Fruit fly (Drosophila melanogaster) whole organism, embryonic: ENCODE measurements around the gene Tmx3.

Source experiments
- Aef1 ChIP-seq: fragments of 200-800 bp; sonication (Bioruptor generic); IDR thresholded peaks from 3 replicates; pipeline ENCODE4 v1.3.6; 2022; ENCODE audit warnings: missing biosample characterization, missing genetic modification characterization
- CG11398 ChIP-seq: fragments of 200-800 bp; sonication (Bioruptor generic); optimal IDR thresholded peaks from 2 replicates; lab custom pipeline; 2016; ENCODE audit warnings: missing biosample characterization, missing genetic modification characterization
- CG11456 ChIP-seq: fragments of 200-800 bp; sonication (Bioruptor generic); IDR thresholded peaks from 3 replicates; pipeline ENCODE4 v1.3.6; 2022; ENCODE audit warnings: missing biosample characterization, missing genetic modification characterization
- CG11504 ChIP-seq: fragments of 200-800 bp; sonication (Bioruptor generic); optimal IDR thresholded peaks from 3 replicates; lab custom pipeline; 2019; ENCODE audit warnings: missing biosample characterization, mild to moderate bottlenecking, missing genetic modification characterization, moderate library complexity
- CG12391 ChIP-seq: fragments of 200-800 bp; sonication (Bioruptor generic); optimal IDR thresholded peaks from 3 replicates; lab custom pipeline; 2018; ENCODE audit warnings: missing biosample characterization, mild to moderate bottlenecking, missing genetic modification characterization, moderate library complexity
- CG14050 ChIP-seq: fragments of 200-800 bp; sonication (Bioruptor generic); IDR thresholded peaks from 3 replicates; pipeline ENCODE4 v1.3.6; 2022; ENCODE audit warnings: missing biosample characterization, missing genetic modification characterization
- CG17385 ChIP-seq: fragments of 200-800 bp; sonication (Bioruptor generic); optimal IDR thresholded peaks from 3 replicates; lab custom pipeline; 2018; ENCODE audit warnings: missing biosample characterization, mild to moderate bottlenecking, missing genetic modification characterization
- CG18011 ChIP-seq: fragments of 200-800 bp; sonication (Bioruptor generic); optimal IDR thresholded peaks from 2 replicates; lab custom pipeline; 2017; ENCODE audit warnings: missing biosample characterization, missing genetic modification characterization, mild to moderate bottlenecking, moderate library complexity, missing genotype
- CG2678 ChIP-seq: fragments of 200-800 bp; sonication (Bioruptor generic); optimal IDR thresholded peaks from 3 replicates; lab custom pipeline; 2019; ENCODE audit warnings: missing biosample characterization, mild to moderate bottlenecking, missing genetic modification characterization, moderate library complexity
- CG34422 ChIP-seq: fragments of 200-800 bp; sonication (Bioruptor generic); IDR thresholded peaks from 3 replicates; pipeline ENCODE4 v1.3.6; 2022; ENCODE audit warnings: missing biosample characterization, missing genetic modification characterization
- CG7357 ChIP-seq: fragments of 200-800 bp; sonication (Bioruptor generic); IDR thresholded peaks from 3 replicates; pipeline ENCODE4 v1.3.6; 2022; ENCODE audit warnings: missing biosample characterization, missing genetic modification characterization
- CG8281 ChIP-seq: fragments of 200-800 bp; sonication (Bioruptor generic); optimal IDR thresholded peaks from 2 replicates; lab custom pipeline; 2018; ENCODE audit warnings: missing biosample characterization, mild to moderate bottlenecking, missing genetic modification characterization, moderate library complexity
- CG8478 ChIP-seq: fragments of >200 bp; optimal IDR thresholded peaks from 2 replicates; lab custom pipeline; 2018
- CG8765 ChIP-seq: fragments of 200-800 bp; sonication (Bioruptor generic); IDR thresholded peaks from 2 replicates; pipeline ENCODE4 v1.3.6; 2022; ENCODE audit warnings: missing biosample characterization, missing genetic modification characterization
- CoRest ChIP-seq: fragments of 200-800 bp; sonication (Bioruptor generic); optimal IDR thresholded peaks from 3 replicates; lab custom pipeline; 2018; ENCODE audit warnings: missing biosample characterization, mild to moderate bottlenecking, missing genetic modification characterization, moderate library complexity
- D19A ChIP-seq: fragments of 200-800 bp; optimal IDR thresholded peaks from 3 replicates; lab custom pipeline; 2019; ENCODE audit warnings: missing biosample characterization, mild to moderate bottlenecking, missing genetic modification characterization, moderate library complexity
- Dref ChIP-seq: fragments of 200-800 bp; sonication (Bioruptor generic); IDR thresholded peaks from 2 replicates; pipeline ENCODE4 v1.3.6; 2022; ENCODE audit warnings: missing biosample characterization, missing genetic modification characterization
- Drgx ChIP-seq: fragments of 200-800 bp; sonication (Bioruptor generic); IDR thresholded peaks from 2 replicates; pipeline ENCODE4 v1.3.6; 2022; ENCODE audit warnings: missing biosample characterization, missing genetic modification characterization
- Ets65A ChIP-seq: fragments of 200-800 bp; sonication (Bioruptor generic); peaks from one replicate; lab custom pipeline; 2016; ENCODE audit warnings: missing biosample characterization, missing genetic modification characterization
- GATAe ChIP-seq: fragments of 200-800 bp; sonication (Bioruptor generic); conservative IDR thresholded peaks from 2 replicates; pipeline ENCODE4 v1.3.6; 2022; ENCODE audit warnings: missing biosample characterization, missing genetic modification characterization
- Jarid2 ChIP-seq: fragments of 200-800 bp; sonication (Bioruptor generic); optimal IDR thresholded peaks from 3 replicates; lab custom pipeline; 2017; ENCODE audit warnings: mild to moderate bottlenecking, missing biosample characterization, missing genetic modification reagents, missing genetic modification characterization
- Sox102F ChIP-seq: fragments of 200-800 bp; sonication (Bioruptor generic); optimal IDR thresholded peaks from 2 replicates; lab custom pipeline; 2018; ENCODE audit warnings: missing biosample characterization, mild to moderate bottlenecking, missing genetic modification characterization, moderate library complexity
- Trl ChIP-seq, 3 experiments: fragments of >200 bp in 2 of 3; fragments of 200-800 bp in 1 of 3; sonication (Bioruptor generic) in 1 of 3; optimal IDR thresholded peaks; 2 replicates in 1 of 3; 3 replicates in 2 of 3; lab custom pipeline; 2016 to 2017; ENCODE audit warnings: missing biosample characterization in 1 of 3, missing genetic modification characterization in 1 of 3
- ara ChIP-seq: fragments of 200-800 bp; sonication (Bioruptor generic); IDR thresholded peaks from 2 replicates; pipeline ENCODE4 v1.3.6; 2022; ENCODE audit warnings: missing biosample characterization, missing genetic modification characterization
- ase ChIP-seq: fragments of 200-800 bp; sonication (Bioruptor generic); IDR thresholded peaks from 3 replicates; pipeline ENCODE4 v1.3.6; 2022; ENCODE audit warnings: missing biosample characterization, missing genetic modification characterization
- ato ChIP-seq: fragments of 200-800 bp; sonication (Bioruptor generic); IDR thresholded peaks from 2 replicates; pipeline ENCODE4 v1.3.6; 2022; ENCODE audit warnings: missing biosample characterization, missing genetic modification characterization; ENCODE audit not compliant: partially characterized antibody
- corto ChIP-seq: fragments of 200-800 bp; sonication (Bioruptor generic); optimal IDR thresholded peaks from 2 replicates; lab custom pipeline; 2016; ENCODE audit warnings: missing biosample characterization, mild to moderate bottlenecking, missing genetic modification characterization, moderate library complexity
- dmrt99B ChIP-seq: fragments of 200-800 bp; sonication (Bioruptor generic); optimal IDR thresholded peaks from 2 replicates; lab custom pipeline; 2018; ENCODE audit warnings: missing biosample characterization, mild to moderate bottlenecking, missing genetic modification characterization, moderate library complexity
- dysf ChIP-seq: fragments of 200-800 bp; sonication (Bioruptor generic); IDR thresholded peaks from 3 replicates; pipeline ENCODE4 v1.3.6; 2022; ENCODE audit warnings: missing biosample characterization, missing genetic modification characterization
- gro ChIP-seq: fragments of 200-800 bp; sonication (Bioruptor generic); optimal IDR thresholded peaks from 2 replicates; lab custom pipeline; 2016; ENCODE audit warnings: missing biosample characterization, missing genetic modification characterization
- gsb ChIP-seq: fragments of 200-800 bp; sonication (Bioruptor generic); IDR thresholded peaks from 2 replicates; pipeline ENCODE4 v1.3.6; 2022; ENCODE audit warnings: missing biosample characterization, missing genetic modification characterization
- knrl ChIP-seq: fragments of 200-800 bp; sonication (Bioruptor generic); IDR thresholded peaks from 3 replicates; pipeline ENCODE4 v1.3.6; 2022; ENCODE audit warnings: missing biosample characterization, missing genetic modification characterization; ENCODE audit not compliant: partially characterized antibody
- lbe ChIP-seq: fragments of 200-800 bp; sonication (Bioruptor generic); optimal IDR thresholded peaks from 2 replicates; lab custom pipeline; 2016; ENCODE audit warnings: missing biosample characterization, mild to moderate bottlenecking, missing genetic modification characterization
- nom ChIP-seq: fragments of 200-800 bp; sonication (Bioruptor generic); optimal IDR thresholded peaks from 2 replicates; lab custom pipeline; 2017; ENCODE audit warnings: missing biosample characterization, missing genetic modification characterization, mild to moderate bottlenecking, moderate library complexity, missing genetic modification reagents
- ro ChIP-seq: fragments of 200-800 bp; sonication (Bioruptor generic); IDR thresholded peaks from 2 replicates; pipeline ENCODE4 v1.3.6; 2022; ENCODE audit warnings: missing biosample characterization, missing genetic modification characterization
- run ChIP-seq: fragments of 200-800 bp; sonication (Bioruptor generic); optimal IDR thresholded peaks from 3 replicates; lab custom pipeline; 2018; ENCODE audit warnings: missing biosample characterization, mild to moderate bottlenecking, missing genetic modification characterization
- sisA ChIP-seq: fragments of 200-800 bp; sonication (Bioruptor generic); IDR thresholded peaks from 2 replicates; pipeline ENCODE4 v1.3.6; 2022; ENCODE audit warnings: missing biosample characterization, missing genetic modification characterization

Gene Tmx3

DNA sequence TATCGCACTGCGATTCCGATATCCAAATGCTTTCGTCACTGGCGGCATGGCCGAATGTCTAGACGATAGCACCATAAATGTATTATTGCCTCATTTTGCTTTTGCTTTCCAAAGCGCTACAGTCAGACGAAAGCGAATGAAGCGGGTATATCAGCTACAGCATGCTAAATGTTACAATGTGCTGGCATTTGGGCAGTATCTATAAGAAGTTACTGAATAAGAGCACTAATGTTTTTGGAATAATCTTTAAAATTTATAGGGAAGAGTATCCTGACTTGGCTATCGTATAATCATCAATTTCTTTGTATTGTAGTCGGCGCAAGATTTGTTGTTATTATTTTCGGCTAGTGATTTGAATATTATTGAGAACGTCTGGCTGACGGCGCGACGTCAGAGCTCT is 25.7 kb upstream of the Tmx3 start (continued):
- TF ChIP-seq CG8281 (tag; lab: Kevin White, UChicago): peak; percentile 59
- peak; percentile 88 for TF ChIP-seq CG34422 (GFP tag; lab: Robert Waterston, UW)
- peak; percentile 34 for TF ChIP-seq CG11398 (GFP tag; lab: Kevin White, UChicago)
- TF ChIP-seq, all 482 proteins: peak for 343

DNA sequence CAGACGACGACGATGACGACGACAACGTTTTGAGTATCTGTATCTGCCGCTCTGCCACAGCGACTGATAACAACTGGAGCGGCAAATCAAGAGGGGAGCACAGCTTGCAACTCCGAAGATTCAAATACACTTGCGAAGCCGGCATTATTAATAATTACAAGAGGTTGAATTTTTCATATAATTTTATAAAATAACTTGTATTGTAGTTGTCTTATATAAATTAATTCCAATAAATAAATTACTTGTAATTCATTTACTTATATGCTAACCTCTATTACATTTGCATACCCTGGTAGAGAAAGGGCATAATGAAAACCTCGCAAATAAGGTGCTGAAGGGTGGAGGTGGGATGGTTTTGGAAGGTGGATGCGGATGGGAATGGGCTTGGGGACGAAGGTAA is 24.8 kb upstream of the Tmx3 start:
- TF ChIP-seq nom (GFP tag; lab: Kevin White, UChicago): peak; percentile 6
- no peak for TF ChIP-seq CG8765 (GFP tag; lab: Robert Waterston, UW)
- peak; percentile 31 for TF ChIP-seq corto (GFP tag; lab: Kevin White, UChicago)
- no peak for TF ChIP-seq gro (GFP tag; lab: Kevin White, UChicago)
- TF ChIP-seq CG14050 (GFP tag; lab: Robert Waterston, UW): no peak
- 0 out of 2 replicates have a peak, but pooled peaks have one; percentile 23 for TF ChIP-seq Drgx (GFP tag; lab: Robert Waterston, UW)
- no peak for TF ChIP-seq sisA
- no peak for TF ChIP-seq CG11504 (tag; lab: Kevin White, UChicago)
- TF ChIP-seq D19A (tag; lab: Kevin White, UChicago): peak; percentile 53
- TF ChIP-seq CG2678 (tag; lab: Kevin White, UChicago): no peak
- TF ChIP-seq lbe (GFP tag; lab: Kevin White, UChicago): peak; percentile 3

DNA sequence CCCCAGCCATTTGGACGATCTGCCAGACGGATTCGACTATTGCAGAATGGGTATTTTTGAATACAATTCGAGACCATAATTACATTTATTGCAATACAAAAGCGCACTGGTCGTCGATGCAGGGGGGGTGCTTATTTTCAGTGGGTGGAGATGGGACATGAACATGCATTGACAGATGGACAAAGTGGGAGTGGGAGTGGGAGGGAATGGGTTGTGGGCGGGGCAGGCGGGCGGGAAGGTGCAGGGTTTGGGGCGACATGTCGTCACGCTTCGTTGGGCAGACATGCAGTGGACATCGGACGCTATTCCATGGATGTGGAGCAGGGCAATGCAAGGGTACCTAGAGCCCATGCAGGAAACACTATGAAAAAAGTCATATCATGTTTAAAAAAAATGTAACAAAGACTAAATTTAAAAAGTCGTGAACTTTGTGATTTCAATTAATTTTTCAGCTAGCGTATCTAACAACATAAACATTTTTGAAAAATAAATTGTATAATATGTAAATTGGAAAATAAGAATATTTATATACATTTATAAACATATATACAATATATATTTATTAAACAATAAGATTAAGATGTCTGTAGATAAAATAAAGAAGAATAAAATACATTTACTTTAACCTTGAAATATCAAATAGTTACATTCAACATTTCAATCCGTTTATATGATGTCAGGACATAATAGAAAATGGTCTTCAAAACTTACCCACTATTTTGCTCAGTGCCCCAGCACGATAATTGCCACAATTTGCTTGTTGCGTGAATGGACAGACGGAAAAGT is 20.7 kb upstream of the Tmx3 start:
- no peak for TF ChIP-seq CG11456 (GFP tag; lab: Robert Waterston, UW)
- 0 out of 2 replicates have a peak, but pooled peaks have one; percentile 6 for TF ChIP-seq Dref (GFP tag; lab: Robert Waterston, UW)

DNA sequence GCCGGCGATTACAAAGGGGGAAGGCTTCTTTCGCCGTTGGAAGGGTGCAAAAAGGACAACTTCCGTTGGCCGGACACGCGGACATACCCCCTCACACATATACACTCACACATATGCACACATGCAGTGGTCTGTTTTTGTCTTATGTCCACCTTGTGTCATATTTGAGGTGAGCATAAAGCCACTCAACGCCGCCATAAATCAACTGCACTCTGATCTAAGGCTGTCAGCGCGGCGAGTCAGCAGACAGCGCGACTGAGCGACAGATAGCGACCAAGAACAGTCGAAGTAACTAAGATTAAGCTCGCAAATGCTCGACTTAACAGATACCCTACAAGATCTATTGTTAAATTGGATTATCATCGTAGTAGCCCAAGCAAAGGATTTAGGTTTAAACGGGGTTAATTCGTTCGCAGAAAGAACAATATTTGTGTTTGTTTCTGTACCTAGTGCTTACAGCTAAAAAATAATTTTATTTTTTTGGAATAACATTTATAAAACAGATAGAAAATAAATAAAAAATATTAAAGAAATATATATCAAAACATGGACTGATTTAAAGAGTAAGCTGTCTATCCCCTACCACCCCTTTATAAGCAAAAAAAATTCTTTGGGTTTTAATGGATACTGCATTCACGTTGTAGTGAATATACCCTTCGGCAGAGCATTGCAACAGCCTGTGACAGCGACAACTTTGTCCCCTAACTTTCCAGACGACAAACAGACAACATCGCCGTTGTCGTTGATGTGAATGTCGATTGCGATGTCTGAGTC is 19.9 kb upstream of the Tmx3 start:
- TF ChIP-seq dysf (GFP tag; lab: Robert Waterston, UW): no peak
- 0 out of 3 replicates have a peak, but pooled peaks have one; percentile 10 for TF ChIP-seq ase
- TF ChIP-seq D19A (tag; lab: Kevin White, UChicago): peak; percentile 12
- TF ChIP-seq Ets65A (GFP tag; lab: Kevin White, UChicago): peak; percentile 67
- TF ChIP-seq, all 482 proteins: peak for 3

DNA sequence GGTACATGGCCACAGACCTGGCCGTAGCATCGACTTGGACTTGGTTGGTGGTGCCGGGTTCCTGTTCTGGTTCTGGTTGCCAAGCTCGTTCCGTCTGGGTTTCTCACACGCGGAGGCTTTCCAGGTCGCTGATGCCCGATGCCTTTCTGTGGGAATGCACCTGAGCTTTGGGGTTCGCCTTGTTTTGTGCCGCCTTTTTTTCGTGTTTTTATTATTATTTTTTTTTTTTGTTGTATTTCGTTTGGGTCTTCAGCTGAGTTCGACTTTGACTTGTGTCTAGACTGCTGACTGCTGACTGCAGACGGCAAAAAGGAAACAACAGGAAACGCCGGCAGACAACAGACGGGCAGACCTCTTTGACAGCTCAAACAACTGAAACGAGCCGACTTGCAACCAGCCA is 19.3 kb upstream of the Tmx3 start:
- no peak for TF ChIP-seq Jarid2 (GFP tag; lab: Kevin White, UChicago)
- TF ChIP-seq dmrt99B: no peak
- no peak for TF ChIP-seq gsb (GFP tag; lab: Robert Waterston, UW)
- TF ChIP-seq ro (GFP tag; lab: Robert Waterston, UW): no peak
- peak; percentile 70 for TF ChIP-seq nom (GFP tag; lab: Kevin White, UChicago)
- TF ChIP-seq CG18011 (GFP tag; lab: Kevin White, UChicago): no peak

DNA sequence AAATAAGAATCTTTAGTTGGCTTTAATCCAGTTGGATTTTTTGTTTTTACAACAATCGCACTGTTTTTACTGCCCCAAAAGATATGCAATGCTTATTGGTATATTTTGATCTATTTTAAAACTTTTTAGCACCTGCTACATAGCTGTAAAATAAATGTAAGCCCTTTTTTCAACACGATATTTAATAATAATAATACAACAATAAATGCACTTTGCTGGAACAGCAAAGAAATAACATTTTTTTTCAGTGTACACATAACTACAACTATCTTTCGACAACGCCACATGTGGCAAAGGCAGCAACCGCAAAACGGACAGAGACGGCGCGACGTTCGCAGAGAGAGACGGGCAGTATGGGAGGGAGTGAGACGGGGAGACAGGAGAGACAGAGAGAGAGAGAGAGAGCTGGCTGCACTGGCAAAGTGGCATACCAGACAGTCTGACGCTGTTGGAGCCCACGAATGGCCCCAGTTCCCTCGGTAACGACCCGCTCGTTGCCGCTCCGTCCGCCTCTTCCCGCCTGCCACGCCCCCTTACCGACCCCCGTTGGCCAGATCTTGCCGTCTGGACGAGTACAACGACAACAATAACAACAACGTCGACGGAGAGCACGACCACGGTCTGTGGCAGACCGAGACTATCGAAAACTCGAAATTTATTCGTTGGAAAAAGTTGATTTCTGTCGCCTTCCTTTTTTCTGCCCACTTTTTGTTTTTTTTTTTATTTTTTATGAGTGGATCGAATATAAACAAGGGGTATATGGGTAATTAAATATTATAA is 17.6 kb upstream of the Tmx3 start:
- TF ChIP-seq CG17385 (GFP tag; lab: Kevin White, UChicago) (peak; percentile 4), Trl (optimal IDR thresholded peaks at IDR 0.05; lab: Kevin White, UChicago) (peak in 1 of 2 experiments; percentile 17), Trl (GFP tag; optimal IDR thresholded peaks at IDR 0.05; lab: Kevin White, UChicago) (no peak), CG7357 (GFP tag; lab: Robert Waterston, UW) (0 out of 3 replicates have a peak, but pooled peaks have one; percentile 35), knrl (0 out of 3 replicates have a peak, but pooled peaks have one; percentile 28), Aef1 (GFP tag; lab: Robert Waterston, UW) (no peak), ara (GFP tag; lab: Robert Waterston, UW) (no peak), CoRest (tag; lab: Kevin White, UChicago) (peak; percentile 31), CG12391 (tag; lab: Kevin White, UChicago) (peak; percentile 22), GATAe (GFP tag; lab: Robert Waterston, UW) (no peak), Sox102F (GFP tag; lab: Kevin White, UChicago) (peak; percentile 36), run (tag; lab: Kevin White, UChicago) (peak; percentile 2), CG8478 (lab: Kevin White, UChicago) (peak; percentile 51), ato (GFP tag; lab: Robert Waterston, UW) (0 out of 2 replicates have a peak, but pooled peaks have one; percentile 27)
